Fruit fly (Drosophila melanogaster) whole organism, embryonic: ENCODE measurements around the gene Syx5.
A peak's percentile ranks its signal among the peaks of the same experiment; 100 is the strongest.

ENCODE experiments used
- Bdp1 ChIP-seq: fragments of 200-800 bp; sonication (Bioruptor generic); optimal IDR thresholded peaks from 3 replicates; lab custom pipeline; 2016; ENCODE audit warnings: missing biosample characterization, missing genetic modification characterization
- CG15601 ChIP-seq: fragments of 200-800 bp; sonication (Bioruptor generic); optimal IDR thresholded peaks from 3 replicates; lab custom pipeline; 2019; ENCODE audit warnings: missing biosample characterization, mild to moderate bottlenecking, missing genetic modification characterization, moderate library complexity
- CG17186 ChIP-seq: fragments of 200-800 bp; sonication (Bioruptor generic); optimal IDR thresholded peaks from 3 replicates; lab custom pipeline; 2017; ENCODE audit warnings: missing biosample characterization, missing genetic modification reagents, missing genetic modification characterization
- CG17385 ChIP-seq: fragments of 200-800 bp; sonication (Bioruptor generic); optimal IDR thresholded peaks from 3 replicates; lab custom pipeline; 2018; ENCODE audit warnings: missing biosample characterization, mild to moderate bottlenecking, missing genetic modification characterization
- CG2712 ChIP-seq: fragments of 200-800 bp; optimal IDR thresholded peaks from 3 replicates; lab custom pipeline; 2019; ENCODE audit warnings: missing biosample characterization, mild to moderate bottlenecking, missing genetic modification characterization, moderate library complexity
- CG31441 ChIP-seq: fragments of 200-800 bp; sonication (Bioruptor generic); IDR thresholded peaks from 2 replicates; pipeline ENCODE4 v1.3.6; 2022; ENCODE audit warnings: missing biosample characterization, missing genetic modification characterization
- CG3838 ChIP-seq: fragments of 200-800 bp; sonication (Bioruptor generic); optimal IDR thresholded peaks from 3 replicates; lab custom pipeline; 2016; ENCODE audit warnings: missing biosample characterization, missing genetic modification characterization
- CG4424 ChIP-seq: fragments of 200-800 bp; sonication (Bioruptor generic); optimal IDR thresholded peaks from 3 replicates; lab custom pipeline; 2016; ENCODE audit warnings: missing biosample characterization, missing genetic modification characterization
- CG4820 ChIP-seq: fragments of 200-800 bp; sonication (Bioruptor generic); optimal IDR thresholded peaks from 3 replicates; lab custom pipeline; 2016; ENCODE audit warnings: missing biosample characterization, missing genetic modification characterization
- CG6689 ChIP-seq: fragments of 200-800 bp; sonication (Bioruptor generic); IDR thresholded peaks from 2 replicates; pipeline ENCODE4 v1.3.6; 2022; ENCODE audit warnings: missing biosample characterization, missing genetic modification characterization
- CG8388 ChIP-seq: fragments of 200-800 bp; sonication (Bioruptor generic); optimal IDR thresholded peaks from 2 replicates; lab custom pipeline; 2019; ENCODE audit warnings: missing biosample characterization, mild to moderate bottlenecking, missing genetic modification characterization, moderate library complexity
- CG8478 ChIP-seq: fragments of >200 bp; optimal IDR thresholded peaks from 2 replicates; lab custom pipeline; 2018
- D ChIP-seq, 2 experiments: fragments of 200-800 bp in 1 of 2; fragments of >200 bp in 1 of 2; sonication (Bioruptor generic) in 1 of 2; optimal IDR thresholded peaks; 2 replicates in 1 of 2; 3 replicates in 1 of 2; lab custom pipeline; 2017; ENCODE audit warnings: mild to moderate bottlenecking in 1 of 2, missing biosample characterization in 1 of 2, missing genetic modification characterization in 1 of 2, missing genetic modification reagents in 1 of 2
- Deaf1 ChIP-seq: fragments of 200-800 bp; optimal IDR thresholded peaks from 3 replicates; lab custom pipeline; 2019; ENCODE audit warnings: missing biosample characterization, mild to moderate bottlenecking, missing genetic modification characterization, moderate library complexity
- Dip2 ChIP-seq: fragments of 200-800 bp; sonication (Bioruptor generic); IDR thresholded peaks from 2 replicates; pipeline ENCODE4 v1.3.6; 2022; ENCODE audit warnings: missing biosample characterization, missing genetic modification characterization
- Elba2 ChIP-seq: fragments of 200-800 bp; sonication (Bioruptor generic); optimal IDR thresholded peaks from 3 replicates; lab custom pipeline; 2016; ENCODE audit warnings: missing biosample characterization, missing genetic modification characterization
- MESR4 ChIP-seq: fragments of 200-800 bp; sonication (Bioruptor generic); optimal IDR thresholded peaks from 2 replicates; lab custom pipeline; 2018; ENCODE audit warnings: missing biosample characterization, mild to moderate bottlenecking, missing genetic modification characterization, moderate library complexity
- Med ChIP-seq: fragments of 200-800 bp; sonication (Bioruptor generic); peaks from one replicate; lab custom pipeline; 2016; ENCODE audit warnings: missing biosample characterization, missing genetic modification characterization, mild to moderate bottlenecking, inconsistent platforms, moderate library complexity
- Mes4 ChIP-seq: fragments of 200-800 bp; sonication (Bioruptor generic); optimal IDR thresholded peaks from 2 replicates; lab custom pipeline; 2016; ENCODE audit warnings: missing biosample characterization, missing genetic modification characterization
- Oli ChIP-seq: fragments of 200-800 bp; sonication (Bioruptor generic); optimal IDR thresholded peaks from 2 replicates; lab custom pipeline; 2018; ENCODE audit warnings: missing biosample characterization, mild to moderate bottlenecking, missing genetic modification characterization, moderate library complexity
- Ravus ChIP-seq: fragments of 200-800 bp; sonication (Bioruptor generic); IDR thresholded peaks from 2 replicates; pipeline ENCODE4 v1.3.6; 2022; ENCODE audit warnings: missing biosample characterization, missing genetic modification characterization
- Sin3A ChIP-seq: fragments of >200 bp; optimal IDR thresholded peaks from 2 replicates; lab custom pipeline; 2018
- Stat92E ChIP-seq, 3 experiments: fragments of >200 bp in 2 of 3; fragments of 200-800 bp in 1 of 3; sonication (Bioruptor generic) in 1 of 3; optimal IDR thresholded peaks; 2 replicates each; lab custom pipeline; 2017 to 2019; ENCODE audit warnings: missing biosample characterization in 3 of 3, missing genetic modification characterization in 3 of 3, mild to moderate bottlenecking in 1 of 3, moderate library complexity in 1 of 3
- TFAM ChIP-seq: fragments of 200-800 bp; sonication (Bioruptor generic); optimal IDR thresholded peaks from 2 replicates; lab custom pipeline; 2017; ENCODE audit warnings: missing biosample characterization, missing genetic modification characterization, inconsistent platforms
- Trl ChIP-seq, 3 experiments: fragments of >200 bp in 2 of 3; fragments of 200-800 bp in 1 of 3; sonication (Bioruptor generic) in 1 of 3; optimal IDR thresholded peaks; 2 replicates in 1 of 3; 3 replicates in 2 of 3; lab custom pipeline; 2016 to 2017; ENCODE audit warnings: missing biosample characterization in 1 of 3, missing genetic modification characterization in 1 of 3
- caup ChIP-seq: fragments of 200-800 bp; sonication (Bioruptor generic); optimal IDR thresholded peaks from 3 replicates; lab custom pipeline; 2017; ENCODE audit warnings: missing biosample characterization, mild to moderate bottlenecking, missing genetic modification characterization, moderate library complexity; ENCODE audit not compliant: severe bottlenecking
- cg ChIP-seq: fragments of 200-800 bp; sonication (Bioruptor generic); optimal IDR thresholded peaks from 3 replicates; lab custom pipeline; 2019; ENCODE audit warnings: missing biosample characterization, mild to moderate bottlenecking, missing genetic modification characterization, moderate library complexity
- chinmo ChIP-seq: fragments of 200-800 bp; sonication (Bioruptor generic); IDR thresholded peaks from 4 replicates; pipeline ENCODE4 v1.3.6; 2022; ENCODE audit warnings: missing biosample characterization, missing genetic modification characterization; ENCODE audit not compliant: partially characterized antibody
- dmrt11E ChIP-seq: fragments of 200-800 bp; sonication (Bioruptor generic); optimal IDR thresholded peaks from 3 replicates; lab custom pipeline; 2018; ENCODE audit warnings: missing biosample characterization, mild to moderate bottlenecking, missing genetic modification characterization, moderate library complexity
- grau ChIP-seq: fragments of 200-800 bp; optimal IDR thresholded peaks from 3 replicates; lab custom pipeline; 2019; ENCODE audit warnings: missing biosample characterization, mild to moderate bottlenecking, missing genetic modification characterization, moderate library complexity
- ind ChIP-seq: fragments of 200-800 bp; sonication (Bioruptor generic); optimal IDR thresholded peaks from 3 replicates; lab custom pipeline; 2016; ENCODE audit warnings: missing biosample characterization, missing genetic modification characterization
- psq ChIP-seq: fragments of 200-800 bp; sonication (Bioruptor generic); optimal IDR thresholded peaks from 2 replicates; lab custom pipeline; 2017; ENCODE audit warnings: missing biosample characterization, missing genetic modification characterization
- pzg ChIP-seq: fragments of 200-800 bp; sonication (Bioruptor generic); optimal IDR thresholded peaks from 3 replicates; lab custom pipeline; 2018; ENCODE audit warnings: missing biosample characterization, mild to moderate bottlenecking, missing genetic modification characterization, moderate library complexity
- slp2 ChIP-seq: fragments of 200-800 bp; sonication (Bioruptor generic); optimal IDR thresholded peaks from 2 replicates; lab custom pipeline; 2016; ENCODE audit warnings: missing biosample characterization, missing genetic modification characterization
- vnd ChIP-seq: fragments of 200-800 bp; sonication (Bioruptor generic); IDR thresholded peaks from 3 replicates; pipeline ENCODE4 v1.3.6; 2022; ENCODE audit warnings: missing biosample characterization, missing genetic modification characterization; ENCODE audit not compliant: partially characterized antibody

The Syx5 gene

DNA sequence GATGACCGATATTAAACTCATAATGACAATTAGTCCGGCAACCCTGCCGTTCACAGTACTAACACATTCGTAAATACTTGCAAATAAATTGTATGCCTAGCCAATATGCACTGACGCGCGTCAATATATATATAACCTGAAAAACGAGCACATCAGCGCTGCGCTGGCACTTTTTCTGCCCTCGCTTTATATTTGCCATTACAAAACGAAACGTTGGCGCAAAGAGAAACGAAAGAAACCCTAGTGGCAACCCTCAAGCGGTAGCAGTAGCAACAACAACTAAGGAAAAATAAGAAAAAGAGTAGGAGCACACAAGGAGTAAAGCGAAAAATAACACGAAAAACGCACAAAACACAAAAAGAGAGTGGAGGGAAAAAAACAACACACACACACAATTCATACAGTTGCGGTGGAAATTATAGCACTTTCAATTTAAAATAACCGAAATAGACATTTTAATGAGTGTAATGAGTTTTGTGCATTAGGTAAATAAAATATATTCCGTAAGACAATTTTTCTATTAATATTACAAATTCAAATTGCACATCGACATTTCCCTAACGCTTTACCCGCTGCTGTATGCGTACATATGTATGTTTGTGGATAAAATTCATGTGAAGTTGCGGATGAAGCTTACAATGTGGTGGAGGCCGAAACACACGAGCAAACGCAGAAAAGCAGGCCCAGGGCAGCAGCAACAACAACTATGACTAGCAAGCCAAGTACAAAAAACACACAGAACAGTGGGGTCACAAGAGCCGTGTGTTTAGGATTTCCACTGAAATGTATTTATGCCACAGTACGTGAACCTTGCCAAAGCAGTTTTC lies 43.8 kb downstream of the Syx5 start (continued):
- TF ChIP-seq caup (GFP tag; lab: Kevin White, UChicago) = peak; percentile 99
- peak; percentile 99 for TF ChIP-seq Oli (tag; lab: Kevin White, UChicago)
- TF ChIP-seq dmrt11E (tag; lab: Kevin White, UChicago) = peak; percentile 99
- TF ChIP-seq CG4424 (GFP tag; lab: Kevin White, UChicago) = peak; percentile 99
- peak; percentile 97 for TF ChIP-seq Mes4 (GFP tag; lab: Kevin White, UChicago)
- peak; percentile 98 for TF ChIP-seq slp2
- no peak for TF ChIP-seq vnd (GFP tag; lab: Robert Waterston, UW)
- TF ChIP-seq Dip2 (GFP tag; lab: Robert Waterston, UW) = peak; percentile 74
- peak; percentile 94 for TF ChIP-seq TFAM (GFP tag; lab: Kevin White, UChicago)

DNA sequence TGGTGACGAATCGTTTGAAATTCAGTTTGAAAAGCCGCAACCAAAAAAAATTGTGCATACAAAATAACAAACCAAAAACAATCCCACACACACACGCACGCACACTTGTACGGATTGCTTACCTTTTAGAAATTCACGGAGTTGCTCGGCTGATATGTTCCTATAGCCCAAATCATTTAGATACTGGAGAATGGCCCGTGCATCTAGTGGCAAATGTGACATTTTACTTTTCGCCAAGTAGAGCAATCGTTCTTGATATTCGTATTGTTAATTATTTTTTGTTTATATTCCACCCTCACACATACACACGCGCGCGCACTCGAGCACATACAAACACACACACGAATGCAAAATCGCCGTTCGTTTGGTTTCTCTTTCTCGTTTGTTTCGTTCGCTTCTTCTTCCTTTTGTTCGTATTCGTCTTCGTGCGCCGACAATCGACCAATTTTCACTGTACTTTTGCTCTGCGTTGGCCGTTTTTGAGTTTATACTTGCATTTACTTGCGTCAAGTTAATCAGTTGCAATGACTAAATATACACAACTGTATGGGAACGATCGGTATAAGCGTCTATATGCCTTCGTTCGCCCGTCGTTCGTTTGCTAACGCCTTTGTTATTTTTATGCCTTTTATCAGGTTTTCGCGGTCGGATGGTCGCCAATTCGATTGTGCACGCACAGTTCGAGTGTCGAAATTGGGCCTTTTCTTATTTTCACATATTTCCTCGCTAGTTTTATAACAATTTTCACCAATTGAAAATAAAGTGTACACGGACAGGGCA lies 44.8 kb downstream of the Syx5 start:
- no peak for TF ChIP-seq CG3838 (GFP tag; lab: Kevin White, UChicago)
- no peak for TF ChIP-seq Trl (optimal IDR thresholded peaks at IDR 0.05; lab: Kevin White, UChicago)
- TF ChIP-seq Trl (GFP tag; optimal IDR thresholded peaks at IDR 0.05; lab: Kevin White, UChicago) = no peak
- TF ChIP-seq Deaf1 = peak; percentile 89
- TF ChIP-seq CG17186 = no peak
- no peak for TF ChIP-seq CG2712
- peak; percentile 41 for TF ChIP-seq Elba2 (GFP tag; lab: Kevin White, UChicago)
- 0 out of 4 replicates have a peak, but pooled peaks have one; percentile 11 for TF ChIP-seq chinmo (GFP tag; lab: Robert Waterston, UW)
- no peak for TF ChIP-seq CG4820 (GFP tag; lab: Kevin White, UChicago)
- peak; percentile 92 for TF ChIP-seq CG17385 (GFP tag; lab: Kevin White, UChicago)
- TF ChIP-seq CG8388 (GFP tag; lab: Kevin White, UChicago) = no peak
- no peak for TF ChIP-seq Ravus (GFP tag; lab: Robert Waterston, UW)
- TF ChIP-seq Med (GFP tag; lab: Kevin White, UChicago) = peak; percentile 81
- no peak for TF ChIP-seq CG6689 (GFP tag; lab: Robert Waterston, UW)
- peak in 1 of 3 experiments; percentile 71 for TF ChIP-seq Stat92E (GFP tag; optimal IDR thresholded peaks at IDR 0.05; lab: Kevin White, UChicago)
- TF ChIP-seq grau (tag; lab: Kevin White, UChicago) = peak; percentile 83
- no peak for TF ChIP-seq Bdp1
- TF ChIP-seq psq = peak; percentile 78
- peak; percentile 54 for TF ChIP-seq MESR4 (GFP tag; lab: Kevin White, UChicago)
- TF ChIP-seq cg (GFP tag; lab: Kevin White, UChicago) = peak; percentile 92
- peak; percentile 5 for TF ChIP-seq CG8478 (lab: Kevin White, UChicago)
- peak; percentile 68 for TF ChIP-seq D (optimal IDR thresholded peaks at IDR 0.05; lab: Kevin White, UChicago)
- no peak for TF ChIP-seq D (GFP tag; optimal IDR thresholded peaks at IDR 0.05; lab: Kevin White, UChicago)
- TF ChIP-seq CG15601 (tag; lab: Kevin White, UChicago) = no peak
- no peak for TF ChIP-seq CG31441
- TF ChIP-seq ind (GFP tag; lab: Kevin White, UChicago) = no peak
- TF ChIP-seq pzg (GFP tag; lab: Kevin White, UChicago) = no peak
- TF ChIP-seq Sin3A (lab: Kevin White, UChicago) = no peak
- TF ChIP-seq, all 482 proteins: peak for 12
